Fruit fly (Drosophila melanogaster) whole organism, larva: ENCODE measurements around the gene Brr2.

ENCODE experiments used
- noc ChIP-seq: fragments of 200-800 bp; sonication (Bioruptor generic); optimal IDR thresholded peaks from 3 replicates; lab custom pipeline; 2019; ENCODE audit warnings: missing biosample characterization, mild to moderate bottlenecking, missing genetic modification characterization, moderate library complexity

Brr2 gene

dm6 chr3L:15958612-15959315 is 8.9 kb downstream of the Brr2 start, which contains the start of gene CG17032:
Gene CG17032, plus strand, starts transcription at chr3L:15958843.
- peak; percentile 65 for TF ChIP-seq noc (tag; lab: Kevin White, UChicago)

- TF ChIP-seq noc (tag; lab: Kevin White, UChicago), result peak; percentile 59
Measured at dm6 chr3L:15956448-15957010, 11.1 kb downstream of the Brr2 start, which contains the start of gene elgi. Gene elgi, plus strand, starts transcription at chr3L:15956550.

dm6 chr3L:15954784-15955427 is 12.8 kb downstream of the Brr2 start, which contains the start of the genes Pka-C3 and GXIVsPLA2:
Gene Pka-C3, minus strand, starts transcription at chr3L:15954797.
Gene GXIVsPLA2, plus strand, starts transcription at chr3L:15955096.
- TF ChIP-seq noc (tag; lab: Kevin White, UChicago), result no peak

DNA sequence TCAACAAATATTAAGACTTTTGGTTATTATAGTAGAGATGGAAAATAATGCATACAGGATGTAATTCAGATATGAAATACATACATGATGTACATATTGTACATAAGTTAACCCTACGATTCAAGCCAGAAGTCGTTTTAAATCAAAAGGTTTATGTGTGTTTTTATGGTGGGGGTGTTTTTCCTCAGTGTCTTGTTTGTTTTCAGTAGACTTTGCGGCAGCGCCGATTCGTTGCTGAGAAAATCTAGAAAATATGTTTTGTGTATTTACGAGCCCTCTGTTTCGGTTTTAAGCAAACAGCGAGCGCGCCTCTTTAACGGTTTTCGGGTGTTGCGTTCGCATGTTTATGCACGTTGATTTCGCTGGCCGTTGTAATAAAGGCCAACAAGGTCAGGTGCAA is 13.8 kb downstream of the Brr2 start:
- TF ChIP-seq noc (tag; lab: Kevin White, UChicago), result no peak

DNA sequence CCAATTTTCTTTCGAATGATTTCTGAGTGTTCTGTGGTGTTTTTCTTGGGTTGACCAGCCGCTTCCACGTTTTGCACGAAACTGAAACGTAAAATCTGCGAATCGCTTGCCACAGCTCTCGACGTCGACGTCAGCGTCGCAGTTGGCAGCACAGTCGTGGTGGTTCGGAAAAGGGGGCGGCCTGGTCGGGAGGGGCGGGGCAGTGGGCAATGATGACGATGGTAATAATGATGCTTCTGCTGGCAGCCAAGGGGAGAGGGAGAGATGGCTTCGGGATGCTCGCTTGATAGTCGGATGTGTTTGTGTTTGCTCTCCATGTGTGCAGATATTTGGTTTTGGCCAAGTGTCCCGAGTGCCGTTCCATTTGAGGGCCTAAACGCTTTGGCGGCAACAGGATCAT is 14.8 kb downstream of the Brr2 start:
- TF ChIP-seq noc (tag; lab: Kevin White, UChicago), result no peak

DNA sequence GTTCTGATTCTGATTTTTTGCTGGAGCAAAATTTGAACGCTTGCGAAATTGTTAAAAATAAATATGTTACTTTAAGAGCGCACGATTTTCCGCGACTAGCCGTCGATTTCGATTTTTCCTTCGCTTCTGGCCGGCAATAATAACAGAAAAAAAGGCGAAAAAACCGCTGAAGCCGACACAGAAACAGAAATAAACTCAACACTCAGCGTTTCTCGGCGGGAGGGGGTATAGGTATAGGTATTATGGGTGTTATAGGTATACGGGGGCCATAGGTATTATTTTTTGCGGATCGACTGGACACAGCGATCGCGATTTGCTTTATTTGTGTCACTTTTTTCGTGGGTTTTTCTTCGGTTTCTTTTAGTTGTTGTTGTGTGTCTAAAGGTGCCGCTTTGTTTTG is 15.4 kb downstream of the Brr2 start:
- TF ChIP-seq noc (tag; lab: Kevin White, UChicago), result no peak

DNA sequence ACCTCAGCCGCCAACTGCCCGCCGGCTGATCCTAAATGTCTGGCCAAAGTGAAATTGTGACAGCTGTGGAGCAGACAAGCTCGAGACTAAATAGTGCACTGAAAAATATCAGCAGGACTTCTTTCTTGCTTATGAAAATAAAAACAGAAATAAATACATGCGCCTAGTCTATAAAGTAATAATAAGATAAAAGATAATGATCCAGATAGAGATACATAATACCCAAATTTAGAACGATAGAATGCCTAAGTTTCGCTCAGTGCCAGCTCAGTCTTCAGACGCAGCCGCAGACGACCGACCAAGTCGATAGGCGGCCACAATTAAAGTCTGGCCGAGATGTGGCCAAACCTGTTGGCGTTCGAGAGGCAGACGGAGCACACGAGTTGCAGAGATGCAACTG is 26.8 kb downstream of the Brr2 start:
- no peak for TF ChIP-seq noc (tag; lab: Kevin White, UChicago)

- peak; percentile 43 for TF ChIP-seq noc (tag; lab: Kevin White, UChicago)
Measured at dm6 chr3L:15924811-15925437, 42.7 kb downstream of the Brr2 start, which contains the start of gene sff. Gene sff, minus strand, starts transcription at chr3L:15924861.

- no peak for TF ChIP-seq noc (tag; lab: Kevin White, UChicago)
Measured at dm6 chr3L:15924319-15924718, 43.4 kb downstream of the Brr2 start.

- TF ChIP-seq noc (tag; lab: Kevin White, UChicago), result no peak
Measured at dm6 chr3L:15923352-15923751, 44.3 kb downstream of the Brr2 start.

- peak; percentile 2 for TF ChIP-seq noc (tag; lab: Kevin White, UChicago)
Measured at dm6 chr3L:15921043-15921621, 46.5 kb downstream of the Brr2 start.
